Worm (Caenorhabditis elegans) whole organism, midembryonic: ENCODE measurements around the gene rgs-5.

ENCODE experiments used
- T22C8.4 ChIP-seq: fragments of 200-800 bp; sonication (Bioruptor generic); IDR thresholded peaks from 2 replicates; pipeline ENCODE4 v1.3.6; 2022; ENCODE audit warnings: missing genetic modification characterization, missing compliant biosample characterization
- klf-2 ChIP-seq: fragments of 200-800 bp; sonication (Bioruptor generic); conservative IDR thresholded peaks from 2 replicates; pipeline ENCODE4 v1.3.6; 2022; ENCODE audit warnings: missing genetic modification reagents, missing genetic modification characterization, missing compliant biosample characterization
- med-1 ChIP-seq: sonication (generic microtip); optimal IDR thresholded peaks from 2 replicates; lab custom pipeline; 2017; ENCODE audit warnings: missing genetic modification characterization, mild to moderate bottlenecking, missing compliant biosample characterization, antibody characterized with exemption, missing genetic modification reagents; ENCODE audit not compliant: insufficient read depth
- ref-1 ChIP-seq: fragments of 200-800 bp; sonication (Bioruptor generic); conservative IDR thresholded peaks from 2 replicates; pipeline ENCODE4 v1.3.6; 2022; ENCODE audit warnings: missing genetic modification reagents, missing genetic modification characterization, missing compliant biosample characterization
- ztf-23 ChIP-seq: fragments of 200-800 bp; sonication (Bioruptor generic); IDR thresholded peaks from 2 replicates; pipeline ENCODE4 v1.3.6; 2022; ENCODE audit warnings: missing genetic modification reagents, missing genetic modification characterization, missing compliant biosample characterization

ce11 chrIII:5691826-5692225 lies 6.5 kb upstream of the rgs-5 start:
- TF ChIP-seq med-1 (GFP tag; lab: Kevin White, UChicago): no peak
- no peak for TF ChIP-seq T22C8.4 (GFP tag; lab: Robert Waterston, UW)
- no peak for TF ChIP-seq klf-2 (GFP tag; lab: Robert Waterston, UW)
- no peak for TF ChIP-seq ztf-23 (GFP tag; lab: Robert Waterston, UW)
- TF ChIP-seq ref-1 (GFP tag; lab: Robert Waterston, UW): no peak
